Worm (Caenorhabditis elegans): ENCODE results near the gene dnj-13.

DNA sequence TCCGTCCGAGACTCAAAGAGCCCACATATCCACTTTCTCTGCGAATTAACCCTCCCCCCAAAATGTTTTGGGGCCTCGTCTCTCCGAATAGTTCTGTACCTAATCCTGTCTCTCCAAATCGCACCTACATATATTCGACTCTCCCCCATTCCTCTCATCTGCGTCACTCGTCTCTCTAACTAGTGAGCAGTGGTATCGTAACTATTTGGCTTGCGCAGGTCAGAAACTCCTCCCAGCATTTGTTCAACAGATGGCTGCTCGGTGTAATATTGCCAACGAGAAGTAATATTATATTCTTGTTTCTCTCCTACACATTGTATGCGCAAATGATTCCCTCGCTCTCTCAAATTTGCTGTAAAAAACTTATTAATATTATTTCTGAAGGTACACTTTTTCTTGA lies 10.1 kb downstream of the dnj-13 start, which contains the start of gene F54D5.24:
- TF ChIP-seq hlh-4 (tag; optimal IDR thresholded peaks at IDR 0.05) (no peak), elt-3 (tag; optimal IDR thresholded peaks at IDR 0.05) (no peak), mdl-1 (tag; optimal IDR thresholded peaks at IDR 0.05) (no peak), aha-1 (tag; optimal IDR thresholded peaks at IDR 0.05) (no peak), lin-15B (tag; optimal IDR thresholded peaks at IDR 0.05) (no peak), vab-15 (tag; optimal IDR thresholded peaks at IDR 0.05) (no peak), nhr-76 (tag; optimal IDR thresholded peaks at IDR 0.05) (no peak), pqm-1 (tag; optimal IDR thresholded peaks at IDR 0.05) (no peak), aly-2 (tag; optimal IDR thresholded peaks at IDR 0.05) (no peak), ztf-11 (tag; optimal IDR thresholded peaks at IDR 0.05) (no peak)

Measured in whole organism, L1 larva.